Fruit fly (Drosophila melanogaster): ENCODE data around the gene CG8236.

CG8236 gene

DNA sequence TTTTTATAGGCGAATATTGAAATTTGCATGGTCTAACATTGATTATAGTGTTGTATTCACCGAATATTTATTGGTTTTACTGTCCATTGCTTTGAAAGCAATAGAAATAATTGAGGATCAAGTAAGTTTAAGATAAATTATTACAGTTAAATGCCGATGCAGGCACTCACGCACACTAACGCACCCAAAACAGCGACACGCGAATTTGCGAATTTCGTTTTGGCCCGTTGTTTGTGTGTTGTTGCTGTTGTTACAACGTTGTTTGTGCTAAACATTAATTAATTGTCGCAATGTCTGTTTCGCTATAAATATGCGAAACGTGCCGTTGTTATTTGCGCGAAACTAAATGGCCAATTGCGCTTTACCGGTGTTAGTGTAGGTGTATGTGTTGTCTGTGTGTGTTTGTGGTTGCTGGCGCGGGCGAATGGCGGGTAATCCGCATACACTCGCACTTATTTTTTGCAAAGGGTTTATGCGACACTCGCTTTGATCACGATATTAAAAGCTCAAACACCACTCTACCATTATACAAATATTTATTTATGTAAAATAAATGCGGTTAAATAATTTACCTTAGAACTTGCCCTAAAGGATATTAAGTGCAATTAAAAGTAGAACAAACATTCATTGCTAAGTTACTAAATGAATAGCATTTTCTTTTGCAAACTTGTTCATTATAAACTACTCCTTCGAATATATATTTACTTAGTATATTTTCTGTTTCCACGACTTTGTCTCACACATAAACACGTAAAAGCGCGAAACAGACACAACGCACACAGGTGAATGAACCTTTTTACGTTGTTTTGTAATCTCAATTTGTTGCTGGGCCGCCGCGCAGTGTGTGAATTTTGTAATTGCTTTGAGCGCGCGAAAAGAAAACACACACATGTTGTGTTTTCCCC lies 21.1 kb upstream of the CG8236 start:
- TF ChIP-seq noc (tag; optimal IDR thresholded peaks at IDR 0.05), result peak; percentile 83

DNA sequence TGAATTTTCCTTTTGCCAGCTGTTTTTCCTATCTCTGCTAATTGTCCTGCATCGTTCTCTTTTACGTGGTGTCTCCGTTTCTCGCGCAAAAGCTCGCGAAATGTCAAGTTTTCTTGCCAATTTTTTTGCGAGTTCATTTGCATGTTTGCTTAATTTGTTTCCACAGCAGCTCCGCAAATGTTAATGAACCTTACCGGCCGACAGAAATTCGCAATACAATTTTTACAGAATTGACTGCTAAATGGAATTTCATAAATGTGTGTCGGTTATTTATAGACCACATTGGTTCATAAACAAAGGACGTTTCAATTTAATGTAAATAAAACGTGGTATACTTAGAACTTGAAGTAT lies 20.4 kb upstream of the CG8236 start:
- no peak for TF ChIP-seq noc (tag; optimal IDR thresholded peaks at IDR 0.05)

DNA sequence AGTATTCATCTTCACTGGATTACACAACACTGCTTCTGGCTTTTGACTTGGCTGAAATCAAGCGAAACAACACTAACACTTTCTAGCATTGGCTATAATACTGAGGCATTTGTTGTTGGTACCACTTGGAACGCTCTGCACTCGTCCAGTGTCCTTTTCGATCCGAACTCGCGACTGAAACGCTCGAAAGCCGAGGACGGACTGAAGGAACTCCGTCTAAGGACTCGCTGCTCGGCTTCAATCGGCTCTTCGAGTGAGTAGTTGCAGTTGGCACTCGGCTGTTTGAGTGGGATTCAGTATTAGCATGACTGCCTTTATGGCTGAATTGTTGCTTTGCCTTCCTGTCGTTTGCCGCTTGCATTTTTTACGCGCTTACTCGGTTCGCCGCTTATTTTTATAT lies 1.2 kb upstream of the CG8236 start, which contains the start of the genes CG34135 and CG11768:
TSS of gene CG34135 (minus strand) at position 194 of the 400 bp plus-strand sequence.
TSS of gene CG11768 (minus strand) at position 203 of the 400 bp plus-strand sequence.
- no peak for TF ChIP-seq noc (tag; optimal IDR thresholded peaks at IDR 0.05)

DNA sequence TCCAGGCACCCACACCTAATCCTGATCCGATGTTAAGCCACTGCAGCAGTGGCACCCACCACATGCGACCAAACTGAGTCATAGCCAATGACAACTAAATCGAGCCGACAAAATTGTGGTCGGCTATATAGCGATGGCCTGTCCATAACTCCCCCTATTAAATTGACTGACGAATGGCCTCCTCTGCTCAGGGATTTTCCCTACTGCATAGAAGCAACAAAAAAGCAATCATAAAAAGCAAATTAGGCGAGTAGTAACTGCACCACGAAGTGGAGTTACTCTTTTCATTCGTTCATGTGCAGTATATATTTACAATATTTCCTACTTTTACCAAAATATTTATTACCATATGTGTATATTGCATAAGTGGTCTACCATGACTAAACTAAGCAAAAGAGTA lies 3.4 kb downstream of the CG8236 start, which contains the start of gene CG13318:
TSS of gene CG13318 (minus strand) at position 101 of the 400 bp plus-strand sequence.
- no peak for TF ChIP-seq noc (tag; optimal IDR thresholded peaks at IDR 0.05)

DNA sequence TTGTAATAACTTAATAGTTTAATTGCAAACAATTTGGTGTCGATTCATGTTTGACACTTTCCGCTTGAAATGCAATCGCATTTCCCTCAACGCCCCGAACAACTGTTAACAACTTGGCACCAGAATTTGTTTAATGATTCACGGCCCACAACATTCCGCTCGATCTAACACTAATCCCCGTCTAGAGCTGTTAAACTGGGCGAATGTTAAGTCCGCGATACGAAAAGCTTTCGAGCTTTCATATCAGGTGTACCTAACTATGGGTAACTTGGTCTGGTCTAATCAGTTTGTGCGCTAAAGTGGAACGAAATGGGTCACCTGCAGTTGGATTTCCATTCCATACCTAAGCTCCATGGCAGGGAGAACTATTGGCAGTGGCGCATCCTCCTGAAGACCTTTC lies 3.9 kb downstream of the CG8236 start, which contains the start of gene CG34301:
TSS of gene CG34301 (plus strand) at position 301 of the 400 bp plus-strand sequence.
- TF ChIP-seq noc (tag; optimal IDR thresholded peaks at IDR 0.05), result no peak

DNA sequence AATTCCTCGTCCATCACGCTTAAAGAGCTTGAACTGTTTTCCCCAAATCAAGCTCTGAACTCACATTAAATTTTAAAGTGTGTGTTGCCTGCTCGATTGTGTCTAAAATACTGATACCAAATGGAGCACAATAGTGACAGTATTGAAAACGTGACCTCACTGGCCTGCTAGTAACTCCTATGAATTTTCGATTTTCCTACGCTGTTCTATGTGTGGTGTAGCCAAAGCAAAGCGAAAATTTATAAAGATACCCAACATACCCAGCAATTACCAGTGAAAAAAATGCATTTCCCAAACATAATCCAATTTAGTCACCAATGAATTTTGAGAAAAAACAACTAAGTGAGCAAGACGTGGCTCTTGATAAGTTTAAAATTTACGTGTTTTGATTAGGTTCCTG lies 10.6 kb downstream of the CG8236 start, which contains the start of gene CG33191:
TSS of gene CG33191 (minus strand) at position 101 of the 400 bp plus-strand sequence.
- no peak for TF ChIP-seq noc (tag; optimal IDR thresholded peaks at IDR 0.05)

DNA sequence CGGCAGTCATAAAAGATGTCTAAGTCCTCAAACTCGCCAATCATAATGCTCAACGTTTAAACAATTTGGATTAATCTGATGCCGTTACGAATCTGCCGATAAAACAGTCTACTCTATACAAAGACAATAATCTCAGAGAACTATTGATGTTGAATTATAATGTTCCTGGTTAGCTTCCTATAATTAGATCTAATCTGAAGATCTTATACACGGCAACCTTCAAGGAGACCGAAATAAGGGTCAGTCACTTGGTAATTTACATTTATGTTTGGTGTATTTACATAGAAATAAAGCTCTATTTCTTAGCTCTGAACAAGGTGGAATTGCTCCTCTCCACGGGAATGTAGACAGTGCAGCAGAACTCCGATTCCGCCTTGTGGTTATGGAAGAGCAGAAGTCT lies 11.5 kb downstream of the CG8236 start, which contains the start of gene CG33189:
TSS of gene CG33189 (minus strand) at position 101 of the 400 bp plus-strand sequence.
- TF ChIP-seq noc (tag; optimal IDR thresholded peaks at IDR 0.05), result no peak

DNA sequence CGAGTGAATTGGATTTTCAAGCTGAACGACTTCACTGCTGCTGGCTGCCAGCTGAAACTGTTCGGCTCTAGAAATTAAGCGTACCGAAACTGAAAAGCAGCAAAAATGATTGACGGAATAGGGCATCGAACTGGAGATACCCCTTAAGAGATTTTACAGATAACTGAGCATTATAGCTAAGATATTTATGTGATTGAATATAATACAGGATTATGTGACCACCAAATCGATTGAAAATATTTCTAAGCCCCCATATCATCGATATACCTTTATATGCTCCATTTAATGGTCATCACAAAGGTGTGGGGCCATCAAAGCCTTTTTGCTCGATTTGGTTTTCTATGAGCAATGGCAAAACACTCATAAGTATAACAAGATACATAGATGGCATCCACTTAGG lies 15.6 kb downstream of the CG8236 start:
- no peak for TF ChIP-seq noc (tag; optimal IDR thresholded peaks at IDR 0.05)

DNA sequence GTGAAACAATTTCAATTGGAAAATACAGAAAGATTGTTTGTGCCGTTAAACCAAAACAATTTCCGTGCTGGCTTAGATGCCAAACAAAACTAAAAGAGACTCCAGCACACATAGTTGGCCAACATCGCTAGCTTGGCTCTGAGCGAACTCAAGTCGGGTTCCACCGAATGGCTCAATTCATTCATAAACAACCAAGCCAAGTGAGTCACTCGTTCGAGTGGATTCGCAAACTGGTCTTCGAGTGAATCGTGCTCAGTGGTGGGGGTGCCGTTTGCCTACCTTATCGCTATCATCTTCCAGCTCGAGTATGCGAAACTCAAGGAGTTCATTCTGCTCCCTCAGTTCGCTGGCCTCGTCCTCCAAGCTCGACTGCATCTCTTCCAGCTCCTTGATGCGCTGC lies 16.3 kb downstream of the CG8236 start:
- TF ChIP-seq noc (tag; optimal IDR thresholded peaks at IDR 0.05), result no peak

DNA sequence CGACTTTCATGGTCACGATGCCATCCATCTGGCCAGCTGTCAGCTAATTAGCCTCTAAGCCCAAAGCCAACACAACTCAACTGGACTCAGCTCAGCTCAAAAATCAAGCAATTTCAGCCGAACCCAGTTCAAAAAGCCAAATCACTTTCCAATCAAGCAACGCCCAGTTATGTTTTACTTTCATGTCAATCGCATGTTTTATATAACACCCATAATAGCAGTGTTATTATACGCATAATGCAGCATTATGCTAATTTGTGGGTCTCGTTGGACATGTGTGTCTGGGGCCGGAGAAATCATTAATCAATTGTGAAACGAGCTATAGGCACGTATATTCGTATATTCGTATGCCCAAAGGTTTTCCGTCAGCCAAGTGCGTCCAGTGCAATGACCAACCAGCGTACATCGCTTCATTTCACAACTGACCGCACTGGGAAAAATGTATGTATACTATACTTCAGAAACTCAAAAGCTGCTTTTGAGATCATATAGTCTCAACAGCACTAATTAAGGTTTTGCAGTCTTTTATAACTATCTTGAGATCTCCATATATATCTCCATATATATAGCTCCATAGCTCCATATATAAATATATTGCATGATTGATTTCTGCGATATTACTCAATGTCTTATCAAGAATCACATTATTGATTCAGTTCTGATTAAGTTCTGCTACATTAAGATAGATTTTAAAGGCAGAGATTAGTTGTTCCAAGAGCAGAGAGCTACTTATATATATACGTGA lies 18.5 kb downstream of the CG8236 start:
- TF ChIP-seq noc (tag; optimal IDR thresholded peaks at IDR 0.05), result no peak

DNA sequence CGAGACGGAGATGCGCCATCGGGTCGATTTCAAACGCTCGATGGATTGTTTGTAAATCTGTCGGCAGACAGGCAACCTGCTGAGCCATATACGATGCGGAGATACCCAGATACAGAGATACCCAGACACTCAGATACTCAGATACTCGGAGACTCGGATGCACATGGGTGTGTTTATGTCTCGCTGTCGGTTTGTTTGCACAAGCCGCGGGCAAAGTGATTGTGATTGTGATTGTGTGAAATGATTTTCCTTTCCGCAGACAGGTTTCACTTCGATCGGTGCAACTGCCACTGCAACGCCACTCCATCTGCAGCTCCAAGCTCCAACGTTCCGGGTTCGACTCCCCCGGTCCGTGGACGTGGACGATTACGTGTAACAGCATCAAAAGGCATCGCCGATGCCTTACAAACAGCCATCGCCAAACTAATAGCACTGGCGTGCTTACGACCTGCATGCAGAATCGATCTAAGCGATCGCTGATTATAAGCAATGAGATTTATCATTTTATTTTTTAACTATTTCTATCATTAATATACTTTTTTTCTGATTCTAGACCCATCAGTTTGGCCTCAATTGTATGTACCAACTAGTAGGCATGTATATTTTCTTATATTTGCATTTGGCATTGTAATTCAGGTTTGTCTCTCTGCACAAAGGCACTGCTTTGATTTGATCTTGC lies 19.7 kb downstream of the CG8236 start:
- TF ChIP-seq noc (tag; optimal IDR thresholded peaks at IDR 0.05), result no peak

DNA sequence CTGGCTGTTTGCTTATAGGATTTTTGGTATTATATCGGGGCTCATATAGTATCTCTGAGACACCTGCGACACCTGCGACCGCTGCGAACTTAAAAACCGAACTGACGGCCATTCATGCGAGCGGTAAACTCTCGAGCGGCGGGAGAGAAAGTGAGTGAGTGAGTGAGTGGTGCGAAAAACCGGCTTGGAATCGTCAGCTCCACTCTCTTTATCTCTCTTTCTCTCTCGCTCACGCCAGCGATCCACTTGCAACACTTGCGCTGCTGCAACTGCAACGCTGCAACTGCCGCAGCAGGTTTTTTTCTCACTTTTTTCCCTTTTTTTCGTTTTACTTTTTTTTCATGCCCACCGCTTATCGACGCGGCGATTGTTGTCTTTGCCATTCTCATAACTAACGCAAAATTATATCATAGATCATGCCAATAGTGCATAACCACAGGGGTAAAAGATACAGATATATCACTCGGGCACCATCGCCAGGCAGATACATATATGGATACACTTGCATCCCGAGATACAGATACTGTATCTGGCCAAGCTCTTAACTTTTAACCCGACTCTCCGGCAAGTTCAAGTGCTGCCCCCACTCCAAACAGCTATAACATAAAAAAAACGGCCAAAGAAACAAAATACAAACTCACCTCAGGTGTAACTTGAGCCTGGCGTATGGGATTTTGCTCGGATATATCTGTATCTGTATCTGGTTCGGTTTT lies 23.4 kb downstream of the CG8236 start:
- no peak for TF ChIP-seq noc (tag; optimal IDR thresholded peaks at IDR 0.05)

DNA sequence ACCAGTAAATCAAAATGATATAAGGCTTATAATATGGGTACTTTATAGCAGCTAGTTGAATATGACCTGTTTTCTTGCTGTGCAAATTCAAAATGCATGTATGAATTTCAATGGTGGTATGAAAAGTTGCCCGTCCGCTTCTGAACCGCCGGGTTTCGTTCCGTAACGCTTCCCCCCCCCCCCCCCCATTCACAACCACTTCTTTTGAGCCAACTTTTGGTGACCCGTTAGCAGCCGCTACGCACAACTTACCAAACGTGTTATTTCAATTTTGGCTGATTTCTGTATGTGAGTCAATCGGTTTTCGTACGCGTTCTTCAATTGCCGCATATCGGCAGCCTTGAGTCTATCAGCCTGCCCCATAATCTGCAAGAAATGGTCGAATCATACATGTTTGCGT lies 24.5 kb downstream of the CG8236 start:
- no peak for TF ChIP-seq noc (tag; optimal IDR thresholded peaks at IDR 0.05)

DNA sequence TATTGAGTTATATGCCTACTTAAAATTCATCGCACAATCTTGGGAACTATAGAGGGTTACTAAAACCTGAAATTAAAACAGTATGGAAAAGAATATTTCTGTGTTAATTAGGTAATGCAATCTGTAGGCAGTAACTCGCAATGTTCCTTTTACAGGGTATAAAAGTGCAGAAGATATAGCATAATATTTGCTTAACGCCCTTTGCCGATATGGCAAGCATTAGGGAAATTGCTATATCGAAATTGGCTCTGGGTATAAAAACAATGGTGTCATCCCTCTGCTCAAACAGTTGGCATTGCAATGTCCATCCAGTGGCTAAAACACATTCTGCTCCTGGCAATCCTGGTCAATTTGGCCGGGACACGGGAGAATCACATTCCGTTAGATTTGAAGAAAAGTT lies 25.2 kb downstream of the CG8236 start, which contains the start of gene Ir85a:
TSS of gene Ir85a (plus strand) at position 301 of the 400 bp plus-strand sequence.
- TF ChIP-seq noc (tag; optimal IDR thresholded peaks at IDR 0.05), result no peak

DNA sequence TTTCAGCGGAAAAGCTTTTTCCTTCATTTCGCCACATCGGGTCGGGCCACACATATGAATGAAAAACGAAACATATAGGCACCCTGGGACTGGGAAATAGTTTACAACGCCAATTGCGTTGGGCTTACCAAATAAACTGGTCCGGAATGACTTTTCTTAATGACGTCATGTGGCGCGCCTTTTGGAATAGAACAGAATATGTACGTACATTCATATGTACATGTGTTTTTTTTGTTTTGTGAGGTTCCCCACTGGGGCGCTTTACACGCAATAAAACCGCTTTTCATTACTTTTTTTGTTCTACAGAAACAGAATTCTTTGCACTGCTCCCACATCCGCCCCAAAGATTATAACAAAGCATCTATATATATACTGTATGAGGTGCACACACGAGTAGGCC lies 29.1 kb downstream of the CG8236 start:
- no peak for TF ChIP-seq noc (tag; optimal IDR thresholded peaks at IDR 0.05)
